Fruit fly (Drosophila melanogaster): ENCODE measurements around the gene GC1.
A peak's percentile ranks its signal among the peaks of the same experiment; 100 is the strongest.

Gene GC1

dm6 chr3R:11948903-11949358 lies 18.6 kb upstream of the GC1 start, which contains the start of gene Cad87A (continued):
- TF ChIP-seq CG4707 (GFP tag; optimal IDR thresholded peaks at IDR 0.05) (peak; percentile 36), BEAF-32 (GFP tag; optimal IDR thresholded peaks at IDR 0.05) (peak; percentile 7), Dfd (GFP tag; optimal IDR thresholded peaks at IDR 0.05) (no peak), trh (GFP tag; optimal IDR thresholded peaks at IDR 0.05) (no peak), D19A (tag; optimal IDR thresholded peaks at IDR 0.05) (peak; percentile 34), CG13123 (GFP tag; optimal IDR thresholded peaks at IDR 0.05) (no peak), CG15073 (GFP tag; optimal IDR thresholded peaks at IDR 0.05) (no peak), prd (optimal IDR thresholded peaks at IDR 0.05) (no peak), prd (GFP tag; IDR thresholded peaks at IDR 0.05) (no peak), CG17829 (tag; optimal IDR thresholded peaks at IDR 0.05) (peak; percentile 69), B-H1 (GFP tag; IDR thresholded peaks at IDR 0.05) (no peak), ash1 (GFP tag; optimal IDR thresholded peaks at IDR 0.05) (no peak), jigr1 (GFP tag; IDR thresholded peaks at IDR 0.05) (no peak), CG3163 (GFP tag; optimal IDR thresholded peaks at IDR 0.05) (peak; percentile 49), tap (tag; optimal IDR thresholded peaks at IDR 0.05) (peak; percentile 2), sna (GFP tag; IDR thresholded peaks at IDR 0.05; ENCODE audit: partially characterized antibody) (no peak), CG12942 (GFP tag; optimal IDR thresholded peaks at IDR 0.05) (no peak), jing (GFP tag; optimal IDR thresholded peaks at IDR 0.05) (no peak), CG11085 (GFP tag; IDR thresholded peaks at IDR 0.05) (no peak), zen2 (GFP tag; IDR thresholded peaks at IDR 0.05; ENCODE audit: partially characterized antibody) (no peak), NC2α (GFP tag; optimal IDR thresholded peaks at IDR 0.05) (no peak), gfzf (GFP tag; optimal IDR thresholded peaks at IDR 0.05) (peak; percentile 91), CG10979 (tag; optimal IDR thresholded peaks at IDR 0.05) (no peak), CG14667 (GFP tag; IDR thresholded peaks at IDR 0.05) (no peak), unc-4 (GFP tag; IDR thresholded peaks at IDR 0.05; ENCODE audit: partially characterized antibody) (no peak), vfl (GFP tag; optimal IDR thresholded peaks at IDR 0.05) (no peak), Side (GFP tag; optimal IDR thresholded peaks at IDR 0.05) (peak; percentile 47), CG8388 (GFP tag; optimal IDR thresholded peaks at IDR 0.05) (no peak), Hr3 (GFP tag; optimal IDR thresholded peaks at IDR 0.05) (no peak), tx (GFP tag; optimal IDR thresholded peaks at IDR 0.05) (no peak), klu (GFP tag; IDR thresholded peaks at IDR 0.05) (no peak), CG9797 (GFP tag; optimal IDR thresholded peaks at IDR 0.05) (peak; percentile 91), CG11723 (GFP tag; optimal IDR thresholded peaks at IDR 0.05) (no peak), exex (tag; optimal IDR thresholded peaks at IDR 0.05) (no peak), CG3847 (GFP tag; IDR thresholded peaks at IDR 0.05) (no peak), CG15696 (tag; optimal IDR thresholded peaks at IDR 0.05) (no peak), Abd-B (GFP tag; optimal IDR thresholded peaks at IDR 0.05) (no peak), Jarid2 (GFP tag; optimal IDR thresholded peaks at IDR 0.05) (peak; percentile 96), Opbp (GFP tag; IDR thresholded peaks at IDR 0.05; ENCODE audit: partially characterized antibody) (no peak), D (optimal IDR thresholded peaks at IDR 0.05) (no peak), D (GFP tag; optimal IDR thresholded peaks at IDR 0.05) (no peak), ttk (GFP tag; IDR thresholded peaks at IDR 0.05) (no peak), CG9876 (GFP tag; optimal IDR thresholded peaks at IDR 0.05) (no peak), bbx (GFP tag; IDR thresholded peaks at IDR 0.05; ENCODE audit: partially characterized antibody) (no peak), Atf6 (GFP tag; IDR thresholded peaks at IDR 0.05) (no peak), eyg (GFP tag; optimal IDR thresholded peaks at IDR 0.05) (no peak), CG15011 (GFP tag; optimal IDR thresholded peaks at IDR 0.05) (no peak), CG34422 (GFP tag; IDR thresholded peaks at IDR 0.05) (no peak), lov (optimal IDR thresholded peaks at IDR 0.05) (no peak), lov (GFP tag; IDR thresholded peaks at IDR 0.05) (no peak), H15 (GFP tag; IDR thresholded peaks at IDR 0.05) (no peak), CG8359 (GFP tag; optimal IDR thresholded peaks at IDR 0.05; ENCODE audit: borderline replicate concordance) (no peak)
